Worm (Caenorhabditis elegans): ENCODE data around the gene ceh-100.

Gene ceh-100

DNA sequence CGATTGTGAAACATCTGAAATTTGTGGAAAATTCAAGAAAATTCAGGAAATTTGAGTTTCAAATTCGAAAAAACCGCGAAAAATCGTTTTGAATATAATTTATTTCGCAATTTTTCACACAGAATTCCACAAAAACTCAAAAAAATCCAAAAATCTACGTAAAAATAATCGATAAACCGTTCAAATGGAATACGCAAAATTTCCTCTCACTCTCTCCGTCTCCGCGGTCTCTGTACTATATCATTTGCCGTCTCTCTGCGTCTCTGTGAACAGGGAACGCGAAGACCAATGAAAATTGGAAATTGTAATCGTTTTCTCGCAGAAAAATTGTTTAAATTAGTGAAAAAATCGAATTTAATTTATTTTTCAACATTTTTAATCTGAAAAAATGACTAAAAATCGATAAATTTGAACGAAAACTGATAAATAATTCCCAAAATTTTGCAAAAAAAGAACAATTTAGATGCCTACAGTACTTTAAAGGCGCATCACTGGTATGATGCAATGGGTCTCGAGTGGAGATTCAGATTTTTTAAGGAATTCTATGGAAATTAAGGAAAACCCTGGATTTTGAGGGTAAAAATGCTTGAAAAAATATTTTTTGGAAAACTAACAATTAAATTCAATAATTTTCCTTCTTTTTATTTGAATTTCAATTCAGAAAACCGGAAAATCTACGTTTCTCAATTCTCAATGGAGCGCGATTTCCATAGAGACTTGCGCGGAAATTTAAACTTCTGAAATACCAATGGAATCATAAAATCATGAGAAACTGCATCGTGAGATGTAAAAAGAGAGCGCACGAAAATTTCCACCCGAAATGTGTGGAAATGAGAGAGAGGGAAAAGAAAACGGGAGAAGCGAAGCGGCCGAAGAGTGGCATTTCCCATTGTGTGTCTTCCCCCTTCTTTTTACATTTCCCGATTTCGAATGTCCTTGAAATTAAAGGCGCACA is at the start of gene ceh-100, which contains the start of gene lips-15:
Gene ceh-100 (minus strand): TSS at position 14 of the 955 bp plus-strand sequence.
Gene lips-15 (plus strand): TSS at position 720 of the 955 bp plus-strand sequence.
- TF ChIP-seq hlh-30 (tag; optimal IDR thresholded peaks at IDR 0.05; ENCODE audit: insufficient read depth) (peak; percentile 64), zfp-3 (GFP tag; conservative IDR thresholded peaks at IDR 0.05) (no peak), Y5F2A.4 (GFP tag; optimal IDR thresholded peaks at IDR 0.05) (no peak), T20F7.1 (GFP tag; optimal IDR thresholded peaks at IDR 0.05) (no peak), F49E8.2 (tag; optimal IDR thresholded peaks at IDR 0.05; ENCODE audit: borderline replicate concordance) (no peak), ceh-44 (GFP tag; IDR thresholded peaks at IDR 0.05) (no peak), sdz-12 (GFP tag; optimal IDR thresholded peaks at IDR 0.05) (no peak), duxl-1 (tag; optimal IDR thresholded peaks at IDR 0.05; ENCODE audit: poor library complexity) (no peak), ceh-28 (tag; optimal IDR thresholded peaks at IDR 0.05) (no peak), unc-62 (GFP tag; optimal IDR thresholded peaks at IDR 0.05 in 1 of 2) (no peak), unc-62 (tag; optimal IDR thresholded peaks at IDR 0.05) (no peak), lin-1 (GFP tag; IDR thresholded peaks at IDR 0.05) (no peak), dpl-1 (GFP tag; optimal IDR thresholded peaks at IDR 0.05) (peak; percentile 39), mep-1 (tag; optimal IDR thresholded peaks at IDR 0.05) (no peak), R02D3.7 (tag; optimal IDR thresholded peaks at IDR 0.05) (no peak), snpc-1.2 (GFP tag; IDR thresholded peaks at IDR 0.05) (no peak), hif-1 (tag; optimal IDR thresholded peaks at IDR 0.05) (peak in 1 of 2 experiments; percentile 47), nhr-11 (tag; optimal IDR thresholded peaks at IDR 0.05) (no peak), rbr-2 (tag; optimal IDR thresholded peaks at IDR 0.05) (no peak), lin-15B (tag; optimal IDR thresholded peaks at IDR 0.05) (no peak), pha-4 (GFP tag; IDR thresholded peaks at IDR 0.05) (no peak), pha-4 (tag; optimal IDR thresholded peaks at IDR 0.05) (no peak), nhr-76 (tag; optimal IDR thresholded peaks at IDR 0.05) (no peak), aha-1 (tag) (peak; percentile 80), ceh-82 (tag; optimal IDR thresholded peaks at IDR 0.05) (no peak), cey-2 (tag; optimal IDR thresholded peaks at IDR 0.05; ENCODE audit: borderline replicate concordance, insufficient read depth) (no peak), madf-5 (GFP tag; IDR thresholded peaks at IDR 0.05) (no peak), jun-1 (tag; optimal IDR thresholded peaks at IDR 0.05) (no peak)

ce11 chrII:12651208-12651607 is 47.7 kb upstream of the ceh-100 start:
- TF ChIP-seq dmd-8 (GFP tag; IDR thresholded peaks at IDR 0.05) (peak; percentile 77), egl-43 (GFP tag; IDR thresholded peaks at IDR 0.05) (peak; percentile 58; the same call in 1 of the 2 replicates), set-16 (GFP tag; IDR thresholded peaks at IDR 0.05) (peak; percentile 31; the same call in 1 of the 2 replicates)

DNA sequence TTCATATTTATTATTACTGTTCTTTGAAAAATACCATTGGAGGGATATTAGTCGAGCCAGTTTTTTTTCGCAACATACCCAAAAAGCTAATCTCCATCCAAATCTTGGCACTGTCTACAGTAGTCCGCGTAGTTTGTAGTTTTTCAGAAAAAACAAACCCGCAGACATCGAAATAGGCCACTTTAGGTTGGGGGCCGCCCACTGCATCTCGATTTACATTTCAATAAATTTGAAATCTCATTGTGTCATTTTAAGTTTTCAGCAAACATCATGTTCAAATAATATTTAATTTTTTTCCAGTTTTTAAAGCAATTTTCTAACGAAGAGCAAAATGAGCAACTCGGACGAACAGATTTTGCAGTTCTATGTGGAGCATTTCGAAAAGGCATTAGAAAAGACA is 36.9 kb upstream of the ceh-100 start, which contains the start of gene nhr-235:
Gene nhr-235 (plus strand): TSS at position 301 of the 400 bp plus-strand sequence.
- no peak for TF ChIP-seq gei-8 (GFP tag; optimal IDR thresholded peaks at IDR 0.05)
- TF ChIP-seq nhr-102 (tag; optimal IDR thresholded peaks at IDR 0.05): no peak
- TF ChIP-seq aha-1 (tag): no peak
- TF ChIP-seq unc-62 (GFP tag; optimal IDR thresholded peaks at IDR 0.05 in 1 of 2): no peak
- no peak for TF ChIP-seq unc-62 (tag; optimal IDR thresholded peaks at IDR 0.05)
- no peak for TF ChIP-seq F44E2.7 (GFP tag; IDR thresholded peaks at IDR 0.05)
- TF ChIP-seq zfp-3 (GFP tag; conservative IDR thresholded peaks at IDR 0.05): no peak
- no peak for TF ChIP-seq ces-1 (GFP tag; optimal IDR thresholded peaks at IDR 0.05)
- no peak for TF ChIP-seq skn-1 (tag; optimal IDR thresholded peaks at IDR 0.05)
- no peak for TF ChIP-seq zag-1 (tag; optimal IDR thresholded peaks at IDR 0.05)
- no peak for TF ChIP-seq hif-1 (tag; optimal IDR thresholded peaks at IDR 0.05)
- no peak for TF ChIP-seq F49E8.2 (tag; optimal IDR thresholded peaks at IDR 0.05; ENCODE audit: borderline replicate concordance)
- TF ChIP-seq nhr-48 (tag; optimal IDR thresholded peaks at IDR 0.05): no peak

All from whole organism, L4 larva.